Fruit fly (Drosophila melanogaster) S2 (cell line): ENCODE data around the gene Atg8b.
A peak's percentile ranks its signal among the peaks of the same experiment; 100 is the strongest.

Source experiments
- CG8478 ChIP-seq: fragments of >200 bp; optimal IDR thresholded peaks from 2 replicates; lab custom pipeline; 2018
- CTCF ChIP-seq, 2 experiments: fragments of >200 bp; optimal IDR thresholded peaks; 2 replicates each; lab custom pipeline; 2018

Atg8b gene

DNA sequence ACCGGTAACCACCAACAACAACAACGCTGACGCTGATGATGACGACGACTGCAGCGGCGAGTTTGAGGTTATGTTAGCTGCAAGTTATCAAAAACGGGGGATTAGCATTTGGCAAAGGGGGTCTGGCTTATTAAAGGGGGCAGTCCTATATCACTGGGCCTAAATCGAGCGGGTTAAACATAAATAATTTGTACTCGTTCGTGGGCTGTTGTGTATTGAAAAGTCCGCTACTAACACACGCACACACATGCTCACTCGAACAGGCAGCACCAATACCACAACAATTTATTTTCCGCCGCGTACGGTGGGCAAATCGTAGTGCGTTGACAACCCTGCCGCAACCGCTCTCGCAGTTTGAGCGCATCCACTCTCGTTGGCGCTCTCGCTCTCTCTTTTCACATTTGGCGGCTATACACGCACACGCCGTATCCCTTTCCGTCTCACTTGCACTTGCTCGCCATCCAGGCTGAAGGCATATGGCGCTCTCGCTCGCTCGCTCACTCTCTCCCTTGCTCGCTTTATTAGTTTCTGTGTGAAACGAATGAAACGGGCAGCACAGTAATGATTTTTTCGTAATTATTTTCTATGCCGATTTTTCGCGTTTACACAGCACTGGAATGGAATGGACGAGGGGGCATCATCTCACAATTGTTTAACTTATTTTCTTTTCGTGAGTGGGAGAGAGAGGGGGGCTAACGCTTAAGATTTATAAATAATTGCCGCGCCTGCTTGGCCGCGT, 7.8 kb downstream of the Atg8b start:
- no peak for TF ChIP-seq CG8478 (lab: Kevin White, UChicago)
- peak; percentile 24 to 41 for TF ChIP-seq CTCF (optimal IDR thresholded peaks at IDR 0.05; lab: Kevin White, UChicago)

DNA sequence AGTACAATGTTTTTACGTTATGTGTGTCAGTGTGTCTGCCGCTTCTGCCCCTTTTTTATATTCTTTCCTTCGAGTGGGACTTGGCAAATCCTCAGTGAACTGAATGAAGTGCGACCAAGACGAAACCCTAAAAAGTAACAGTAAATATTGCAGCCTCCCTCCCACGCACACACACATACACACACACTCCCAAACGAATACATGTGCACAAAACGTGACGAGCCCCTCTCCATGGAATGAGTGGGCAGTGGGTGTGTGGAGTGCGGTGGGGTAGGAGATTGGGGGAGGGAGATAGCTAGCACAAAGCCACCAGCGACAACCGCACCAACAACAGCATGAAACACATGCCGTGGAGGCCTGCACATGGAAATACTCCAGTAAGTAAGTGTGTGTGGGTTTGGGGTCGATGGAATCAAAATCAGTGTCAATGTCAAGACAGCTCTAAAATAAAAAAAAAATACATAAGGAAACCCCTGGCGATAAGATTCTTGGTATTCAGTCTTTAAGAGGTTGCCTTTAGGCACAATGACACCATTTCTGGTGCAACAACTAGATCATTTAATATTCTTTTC, 10.0 kb downstream of the Atg8b start:
- TF ChIP-seq CG8478 (lab: Kevin White, UChicago) (no peak), CTCF (optimal IDR thresholded peaks at IDR 0.05; lab: Kevin White, UChicago) (no peak)

DNA sequence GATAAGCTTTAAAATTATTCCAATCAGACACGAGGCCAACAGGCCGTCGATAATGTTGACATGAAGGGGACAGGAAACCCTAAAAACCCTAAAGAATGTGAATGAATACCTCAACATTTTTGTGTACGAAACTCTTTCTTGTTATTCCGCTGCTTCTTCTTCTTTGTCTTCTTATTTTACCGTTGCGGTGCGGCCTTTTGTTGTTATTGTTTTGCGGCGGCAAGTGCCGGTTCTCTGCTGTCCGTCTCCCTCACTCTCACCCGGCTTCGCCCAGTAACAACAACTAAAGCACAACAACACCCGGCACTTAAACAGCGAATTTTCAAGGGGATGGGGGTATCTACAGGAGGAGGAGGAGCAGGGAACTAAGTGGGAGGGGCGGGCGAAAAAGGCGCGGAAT, 10.5 kb downstream of the Atg8b start:
- no peak for TF ChIP-seq CG8478 (lab: Kevin White, UChicago)
- TF ChIP-seq CTCF (optimal IDR thresholded peaks at IDR 0.05; lab: Kevin White, UChicago): no peak

DNA sequence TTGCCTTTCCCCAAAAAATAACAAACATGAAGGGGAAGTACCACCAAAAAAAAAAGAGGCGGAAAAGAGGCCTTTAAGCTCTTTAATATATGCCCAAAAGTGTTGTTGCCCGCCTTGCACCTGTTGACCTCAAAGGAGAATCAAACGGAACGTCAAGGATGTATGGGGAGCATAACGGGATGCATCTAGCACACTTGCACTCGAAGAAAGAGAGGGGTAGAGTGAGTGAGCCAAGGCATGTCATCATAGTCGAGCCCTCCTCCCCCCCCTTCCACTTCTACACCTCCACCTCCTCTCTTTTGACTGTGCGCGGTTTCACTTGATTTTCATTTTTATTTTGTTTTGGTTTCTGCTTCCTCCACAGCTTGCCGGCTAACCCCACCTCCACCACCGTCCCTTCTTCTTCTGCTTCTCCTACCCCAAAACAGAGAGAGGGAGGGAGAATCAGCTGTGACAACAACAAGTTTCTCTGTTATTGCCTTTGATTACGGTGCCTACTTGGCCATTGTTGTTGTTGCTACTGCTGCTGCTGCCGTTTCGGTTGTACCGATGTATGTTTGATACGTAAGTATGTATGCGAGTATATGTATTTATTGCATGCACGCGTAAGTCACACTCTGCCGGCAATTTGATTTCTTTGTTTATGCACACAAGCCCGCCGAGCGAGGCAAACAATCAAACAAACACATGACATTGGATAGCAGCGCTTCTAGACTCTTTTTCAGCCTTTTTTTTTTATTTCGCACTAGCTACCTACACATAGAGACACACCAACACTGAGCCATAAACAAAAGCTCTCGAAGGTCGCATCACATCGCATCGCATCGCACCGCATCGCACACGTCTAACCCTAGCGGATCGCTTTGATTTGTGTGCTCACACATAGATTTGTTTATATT, 12.0 kb downstream of the Atg8b start:
- TF ChIP-seq CG8478 (lab: Kevin White, UChicago) (no peak), CTCF (optimal IDR thresholded peaks at IDR 0.05; lab: Kevin White, UChicago) (no peak)

DNA sequence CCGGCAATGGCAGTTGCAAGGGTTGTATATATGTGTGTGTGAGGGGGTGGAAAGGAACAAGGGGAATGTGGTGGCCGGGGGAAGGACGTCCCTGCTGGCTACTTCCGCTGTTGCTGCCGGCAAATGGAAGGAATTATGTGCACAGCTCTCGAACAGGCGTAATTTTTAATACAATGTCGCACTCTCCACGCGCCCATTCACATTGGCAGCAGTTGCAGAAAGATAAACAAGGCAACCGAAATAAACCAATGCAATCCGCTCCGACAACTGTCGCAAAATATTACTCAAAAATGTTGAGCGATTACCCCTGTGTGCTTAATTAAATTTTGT, 13.3 kb downstream of the Atg8b start:
- TF ChIP-seq CTCF (optimal IDR thresholded peaks at IDR 0.05; lab: Kevin White, UChicago) (no peak), CG8478 (lab: Kevin White, UChicago) (no peak)

DNA sequence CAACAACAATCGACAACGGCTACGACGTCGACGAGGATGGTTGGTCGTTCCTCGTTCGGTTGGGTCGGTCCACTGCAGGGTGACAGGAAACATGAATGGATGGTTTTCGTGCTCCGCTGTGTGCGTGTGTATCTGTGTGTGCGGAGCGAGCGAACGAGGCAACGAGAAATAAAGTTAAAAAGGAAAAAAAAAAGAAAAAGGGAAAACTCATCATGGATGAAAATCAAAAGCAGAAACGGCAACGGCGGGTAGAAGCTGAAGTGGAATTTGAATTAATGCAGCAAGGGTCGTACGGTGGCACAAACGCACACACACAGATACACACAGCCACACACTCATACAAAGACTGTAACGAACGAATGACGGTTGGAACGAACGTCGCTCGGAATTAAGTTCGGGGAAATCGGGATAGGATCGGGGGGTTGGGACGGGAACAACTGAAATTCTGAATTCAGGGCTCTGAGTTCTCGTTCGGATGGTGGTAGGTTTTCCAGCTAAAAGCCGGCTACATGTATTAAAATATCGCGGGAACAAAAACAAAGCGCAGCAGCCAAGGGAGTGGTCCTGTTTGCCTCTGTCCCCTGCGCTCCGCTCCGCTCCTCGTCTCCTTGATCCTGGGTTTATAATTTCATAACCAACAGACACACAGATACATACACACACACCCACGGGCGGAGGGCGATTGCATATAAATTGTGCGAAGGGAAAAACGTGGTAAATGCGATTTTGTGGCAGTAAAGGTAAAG, 13.8 kb downstream of the Atg8b start:
- TF ChIP-seq CTCF (optimal IDR thresholded peaks at IDR 0.05; lab: Kevin White, UChicago) (no peak), CG8478 (lab: Kevin White, UChicago) (no peak)

DNA sequence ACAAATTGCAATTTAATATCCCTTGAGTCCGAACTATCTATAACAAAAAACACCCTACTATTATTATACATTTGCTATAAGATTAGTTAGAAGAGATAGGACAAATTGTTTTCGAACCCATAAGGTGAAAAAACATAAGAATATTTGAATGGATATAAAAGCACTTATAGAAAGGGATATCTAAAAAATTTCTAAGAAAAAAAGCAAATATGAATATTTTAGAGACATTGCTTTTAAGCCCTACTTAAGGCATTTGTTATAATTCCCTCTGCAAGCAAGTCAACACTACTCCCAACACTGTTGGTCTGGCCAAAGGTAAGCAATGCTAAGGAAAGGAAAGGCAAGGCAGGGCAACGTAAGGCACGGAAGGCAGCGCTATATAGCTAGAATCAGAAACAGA, 14.4 kb downstream of the Atg8b start:
- TF ChIP-seq CTCF (optimal IDR thresholded peaks at IDR 0.05; lab: Kevin White, UChicago) (no peak), CG8478 (lab: Kevin White, UChicago) (no peak)

DNA sequence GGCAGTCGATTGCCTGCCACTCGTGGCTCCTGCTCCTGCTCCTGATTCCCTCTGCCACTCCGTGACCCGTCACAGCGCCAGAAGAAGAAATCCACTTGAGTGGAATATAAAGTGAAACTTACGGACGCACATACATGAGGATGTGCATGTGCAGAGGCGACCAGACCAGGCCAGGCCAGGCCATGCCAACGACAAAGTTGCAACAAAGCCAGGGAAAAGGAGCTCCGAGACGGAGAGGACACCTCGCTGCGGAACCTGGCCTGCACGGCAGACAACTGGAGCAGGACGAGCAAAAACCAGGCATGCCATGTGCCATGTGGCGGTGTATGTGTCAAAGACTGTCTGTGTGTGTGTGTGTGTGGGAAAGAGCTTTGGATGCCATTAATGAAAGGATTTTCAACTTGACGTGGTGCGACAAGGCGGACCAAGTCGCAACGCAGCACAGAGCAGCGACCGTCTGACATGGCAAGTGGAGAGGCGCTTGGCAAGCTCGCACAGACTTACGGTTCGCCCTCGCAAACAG, 15.2 kb downstream of the Atg8b start:
- TF ChIP-seq CG8478 (lab: Kevin White, UChicago): no peak

DNA sequence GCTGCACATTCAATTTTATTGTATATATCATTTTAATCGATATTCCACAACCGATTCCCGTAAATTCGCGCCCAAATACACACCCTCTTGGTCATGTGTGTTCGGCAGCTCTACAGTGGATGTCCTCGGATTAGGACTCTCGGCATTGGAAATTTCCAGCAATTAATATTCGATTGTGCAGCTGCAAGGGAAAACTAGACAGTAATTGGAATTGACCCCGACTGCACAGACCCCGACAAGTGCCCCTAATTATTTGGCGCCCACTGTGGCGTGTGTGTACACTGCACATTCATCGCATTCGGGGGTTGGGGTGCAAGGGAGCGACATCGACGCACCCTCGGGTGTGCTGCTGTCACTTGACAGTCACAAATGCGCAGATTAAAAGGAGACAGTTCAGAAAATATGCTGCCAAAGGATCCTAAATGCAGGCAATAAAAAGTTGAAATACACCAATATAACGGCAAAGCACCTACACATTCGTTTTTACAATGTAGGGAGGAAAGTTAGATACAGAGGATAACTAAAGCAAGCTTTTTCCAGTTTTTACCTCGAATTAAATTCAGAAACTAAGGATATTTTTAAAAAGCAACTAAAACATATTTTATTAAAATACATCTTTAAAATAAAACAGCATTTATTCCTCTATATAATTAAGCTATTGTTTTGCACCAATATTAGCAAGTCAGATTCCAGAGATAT, 15.9 kb downstream of the Atg8b start:
- TF ChIP-seq CTCF (optimal IDR thresholded peaks at IDR 0.05; lab: Kevin White, UChicago) (no peak), CG8478 (lab: Kevin White, UChicago) (no peak)

DNA sequence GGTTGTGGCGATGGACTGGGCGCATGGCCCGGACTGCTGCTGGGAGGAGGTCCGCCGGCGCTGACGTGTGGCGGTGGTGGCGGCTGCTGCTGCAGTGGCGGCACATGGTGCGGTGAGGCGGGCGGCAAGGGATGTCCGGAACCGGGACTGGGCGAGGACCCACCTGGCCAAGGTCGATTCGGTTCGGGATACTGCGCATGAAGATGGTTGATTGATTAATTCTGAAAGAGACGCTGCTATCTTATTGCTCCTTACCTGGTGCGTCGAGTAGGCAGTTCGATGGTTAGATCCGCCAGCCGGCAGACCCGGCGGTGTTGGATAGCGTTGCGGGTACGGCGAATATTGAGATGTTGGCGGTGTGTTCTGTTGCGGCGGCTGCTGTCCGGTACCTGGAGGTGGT, 17.1 kb downstream of the Atg8b start:
- TF ChIP-seq CTCF (optimal IDR thresholded peaks at IDR 0.05; lab: Kevin White, UChicago) (no peak), CG8478 (lab: Kevin White, UChicago) (no peak)

DNA sequence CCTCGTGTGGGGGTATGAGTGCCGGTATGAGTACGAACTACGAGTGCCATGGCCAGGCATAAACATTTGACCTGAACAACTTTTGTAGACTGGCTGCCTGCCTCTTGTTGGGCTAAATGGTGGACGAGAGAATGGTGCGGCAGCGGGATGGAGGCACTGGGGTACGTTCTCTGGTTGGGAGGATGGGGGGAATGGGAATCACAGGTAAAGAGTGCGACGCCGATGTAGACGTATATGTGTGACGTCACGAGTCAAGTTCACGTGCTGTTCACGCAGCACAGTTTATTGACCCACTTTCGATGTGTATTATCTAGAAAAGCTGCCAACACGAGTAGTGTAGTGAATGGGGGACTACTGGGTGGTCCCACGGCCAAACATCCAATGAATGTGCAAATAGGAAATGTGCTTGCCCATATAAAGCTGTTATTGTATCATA, 17.9 kb downstream of the Atg8b start:
- TF ChIP-seq CG8478 (lab: Kevin White, UChicago): no peak

DNA sequence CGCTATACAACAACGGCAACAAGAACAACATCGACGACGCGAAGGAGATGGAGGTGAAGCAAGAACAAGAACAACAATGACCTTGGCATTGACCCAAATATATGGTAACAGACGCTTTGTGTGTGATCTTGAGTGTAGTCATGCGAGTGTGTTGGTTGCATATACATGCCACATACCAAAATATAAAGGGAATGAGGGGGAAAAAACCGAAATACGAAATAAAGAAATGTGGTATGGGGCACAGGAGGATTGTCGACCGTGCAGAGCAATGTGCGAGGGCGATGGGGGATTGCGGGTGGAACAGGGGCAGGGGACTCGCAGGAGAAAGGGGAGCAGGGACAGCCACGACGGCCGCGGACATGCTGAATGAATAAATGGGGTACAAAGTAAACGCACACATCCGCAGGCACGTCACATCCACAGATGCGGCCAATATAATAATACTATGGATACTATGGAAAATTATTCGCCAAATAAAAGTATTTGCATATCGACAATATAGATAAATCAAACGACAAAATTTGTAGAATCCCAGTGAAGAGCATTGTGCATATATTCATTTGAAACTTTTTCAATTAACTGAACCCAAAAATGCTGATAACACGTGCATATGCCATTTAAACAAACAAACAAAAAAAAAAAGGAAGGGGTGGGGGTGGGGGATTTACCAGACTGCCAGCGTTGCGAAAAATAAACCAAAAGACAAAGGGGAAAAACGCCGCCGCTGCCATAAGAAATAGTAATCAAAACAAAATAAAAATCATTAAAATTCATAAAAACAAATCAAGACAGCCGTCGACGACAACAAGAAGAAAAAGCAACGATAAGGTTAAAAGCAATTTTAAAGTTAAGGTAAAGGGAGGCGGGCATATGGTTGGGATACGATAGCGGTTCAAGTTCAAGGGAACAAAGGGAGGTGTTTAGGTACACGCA, 18.7 kb downstream of the Atg8b start:
- TF ChIP-seq CG8478 (lab: Kevin White, UChicago) (no peak), CTCF (optimal IDR thresholded peaks at IDR 0.05; lab: Kevin White, UChicago) (no peak)

DNA sequence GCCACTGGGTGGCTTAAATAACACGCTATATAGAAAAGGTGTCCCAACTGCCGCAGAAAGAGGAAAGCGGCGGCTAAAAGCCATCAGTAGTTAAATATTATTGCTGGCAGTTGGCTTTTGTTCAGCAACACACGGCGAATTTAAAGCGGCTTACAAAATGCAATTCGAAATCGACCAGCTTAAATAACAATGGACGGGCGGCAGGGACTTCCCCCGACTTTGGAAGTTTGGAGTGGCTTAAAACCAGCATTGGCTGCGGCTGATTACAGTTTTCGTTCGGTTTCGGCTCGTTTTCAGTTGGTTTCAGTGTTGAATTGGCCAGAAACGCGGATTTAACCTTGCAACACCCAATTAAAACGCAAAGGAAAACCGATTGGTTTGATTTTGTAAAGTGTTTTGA, 19.7 kb downstream of the Atg8b start:
- no peak for TF ChIP-seq CTCF (optimal IDR thresholded peaks at IDR 0.05; lab: Kevin White, UChicago)
- TF ChIP-seq CG8478 (lab: Kevin White, UChicago): no peak
